Fruit fly (Drosophila melanogaster) whole organism, embryonic: Measurements from ENCODE around the gene Sidpn.
A peak's percentile ranks its signal among the peaks of the same experiment; 100 is the strongest.

Source experiments
- Asciz ChIP-seq: fragments of 200-800 bp; sonication (Bioruptor generic); optimal IDR thresholded peaks from 2 replicates; lab custom pipeline; 2017; ENCODE audit warnings: missing biosample characterization, mild to moderate bottlenecking, missing genetic modification characterization, missing genetic modification reagents
- CG10321 ChIP-seq: fragments of 200-800 bp; sonication (Bioruptor generic); IDR thresholded peaks from 2 replicates; pipeline ENCODE4 v1.3.6; 2022; ENCODE audit warnings: missing biosample characterization, missing genetic modification characterization
- CG10654 ChIP-seq: fragments of 200-800 bp; sonication (Bioruptor generic); optimal IDR thresholded peaks from 2 replicates; lab custom pipeline; 2016; ENCODE audit warnings: missing biosample characterization, missing genetic modification characterization
- CG11085 ChIP-seq: fragments of 200-800 bp; sonication (Bioruptor generic); IDR thresholded peaks from 2 replicates; pipeline ENCODE4 v1.3.6; 2022; ENCODE audit warnings: missing biosample characterization, missing genetic modification characterization
- CG11560 ChIP-seq: fragments of 200-800 bp; sonication (Bioruptor generic); IDR thresholded peaks from 3 replicates; pipeline ENCODE4 v1.3.6; 2022; ENCODE audit warnings: missing biosample characterization, missing genetic modification characterization
- CG11723 ChIP-seq: fragments of 200-800 bp; sonication (Bioruptor generic); optimal IDR thresholded peaks from 2 replicates; lab custom pipeline; 2017; ENCODE audit warnings: missing biosample characterization, mild to moderate bottlenecking, missing genetic modification characterization
- CG13123 ChIP-seq: fragments of 200-800 bp; sonication (Bioruptor generic); optimal IDR thresholded peaks from 2 replicates; lab custom pipeline; 2016; ENCODE audit warnings: missing biosample characterization, missing genetic modification characterization
- CG13894 ChIP-seq: fragments of 200-800 bp; sonication (Bioruptor generic); optimal IDR thresholded peaks from 3 replicates; lab custom pipeline; 2018; ENCODE audit warnings: missing biosample characterization, mild to moderate bottlenecking, missing genetic modification characterization, moderate library complexity
- CG17829 ChIP-seq: fragments of 200-800 bp; optimal IDR thresholded peaks from 2 replicates; lab custom pipeline; 2019; ENCODE audit warnings: missing biosample characterization, mild to moderate bottlenecking, missing genetic modification characterization, moderate library complexity
- CG2202 ChIP-seq: fragments of 200-800 bp; sonication (Bioruptor generic); optimal IDR thresholded peaks from 2 replicates; lab custom pipeline; 2018; ENCODE audit warnings: missing biosample characterization, mild to moderate bottlenecking, missing genetic modification characterization
- CG2712 ChIP-seq: fragments of 200-800 bp; optimal IDR thresholded peaks from 3 replicates; lab custom pipeline; 2019; ENCODE audit warnings: missing biosample characterization, mild to moderate bottlenecking, missing genetic modification characterization, moderate library complexity
- CG3163 ChIP-seq: fragments of 200-800 bp; sonication (Bioruptor generic); optimal IDR thresholded peaks from 3 replicates; lab custom pipeline; 2016; ENCODE audit warnings: missing biosample characterization, missing genetic modification characterization
- CG32532 ChIP-seq: fragments of 200-800 bp; sonication (Bioruptor generic); IDR thresholded peaks from 2 replicates; pipeline ENCODE4 v1.3.6; 2022; ENCODE audit warnings: missing biosample characterization, missing genetic modification characterization
- CG32767 ChIP-seq: fragments of 200-800 bp; sonication (Bioruptor generic); IDR thresholded peaks from 2 replicates; pipeline ENCODE4 v1.3.6; 2022; ENCODE audit warnings: missing biosample characterization, missing genetic modification characterization
- CG32772 ChIP-seq: fragments of 200-800 bp; sonication (Bioruptor generic); IDR thresholded peaks from 2 replicates; pipeline ENCODE4 v1.3.6; 2022; ENCODE audit warnings: missing biosample characterization, missing genetic modification characterization
- CG5953 ChIP-seq: fragments of 200-800 bp; sonication (Bioruptor generic); IDR thresholded peaks from 2 replicates; pipeline ENCODE4 v1.3.6; 2022; ENCODE audit warnings: missing biosample characterization, missing genetic modification characterization
- CG6175 ChIP-seq: fragments of 200-800 bp; sonication (Bioruptor generic); IDR thresholded peaks from 3 replicates; pipeline ENCODE4 v1.3.6; 2022; ENCODE audit warnings: missing biosample characterization, missing genetic modification characterization
- CG6254 ChIP-seq: fragments of 200-800 bp; sonication (Bioruptor generic); optimal IDR thresholded peaks from 3 replicates; lab custom pipeline; 2017; ENCODE audit warnings: mild to moderate bottlenecking, missing biosample characterization, missing genetic modification reagents, missing genetic modification characterization
- CG6689 ChIP-seq: fragments of 200-800 bp; sonication (Bioruptor generic); IDR thresholded peaks from 2 replicates; pipeline ENCODE4 v1.3.6; 2022; ENCODE audit warnings: missing biosample characterization, missing genetic modification characterization
- CG6813 ChIP-seq: fragments of 200-800 bp; sonication (Bioruptor generic); optimal IDR thresholded peaks from 2 replicates; lab custom pipeline; 2017; ENCODE audit warnings: missing biosample characterization, missing genetic modification characterization, mild to moderate bottlenecking, moderate library complexity, missing genetic modification reagents
- CG7745 ChIP-seq: fragments of 200-800 bp; sonication (Bioruptor generic); optimal IDR thresholded peaks from 2 replicates; lab custom pipeline; 2018; ENCODE audit warnings: missing biosample characterization, mild to moderate bottlenecking, missing genetic modification characterization, moderate library complexity
- CG7839 ChIP-seq: fragments of 200-800 bp; sonication (Bioruptor generic); optimal IDR thresholded peaks from 3 replicates; lab custom pipeline; 2018; ENCODE audit warnings: missing biosample characterization, mild to moderate bottlenecking, missing genetic modification characterization, moderate library complexity
- CG8388 ChIP-seq: fragments of 200-800 bp; sonication (Bioruptor generic); optimal IDR thresholded peaks from 2 replicates; lab custom pipeline; 2019; ENCODE audit warnings: missing biosample characterization, mild to moderate bottlenecking, missing genetic modification characterization, moderate library complexity
- Camta ChIP-seq: fragments of 200-800 bp; sonication (Bioruptor generic); optimal IDR thresholded peaks from 2 replicates; lab custom pipeline; 2016; ENCODE audit warnings: missing biosample characterization, missing genetic modification characterization
- Chrac-16 ChIP-seq: fragments of 200-800 bp; sonication (Bioruptor generic); optimal IDR thresholded peaks from 3 replicates; lab custom pipeline; 2016; ENCODE audit warnings: missing biosample characterization, missing genetic modification characterization
- Dip2 ChIP-seq: fragments of 200-800 bp; sonication (Bioruptor generic); IDR thresholded peaks from 2 replicates; pipeline ENCODE4 v1.3.6; 2022; ENCODE audit warnings: missing biosample characterization, missing genetic modification characterization
- Drgx ChIP-seq: fragments of 200-800 bp; sonication (Bioruptor generic); IDR thresholded peaks from 2 replicates; pipeline ENCODE4 v1.3.6; 2022; ENCODE audit warnings: missing biosample characterization, missing genetic modification characterization
- Ets65A ChIP-seq: fragments of 200-800 bp; sonication (Bioruptor generic); peaks from one replicate; lab custom pipeline; 2016; ENCODE audit warnings: missing biosample characterization, missing genetic modification characterization
- Gug ChIP-seq: fragments of 200-800 bp; sonication (Bioruptor generic); IDR thresholded peaks from 4 replicates; pipeline ENCODE4 v1.3.6; 2022; ENCODE audit warnings: missing biosample characterization, missing genetic modification characterization
- H15 ChIP-seq: fragments of 200-800 bp; sonication (Bioruptor generic); IDR thresholded peaks from 3 replicates; pipeline ENCODE4 v1.3.6; 2022; ENCODE audit warnings: missing biosample characterization, missing genetic modification characterization
- Hr39 ChIP-seq: fragments of >200 bp; optimal IDR thresholded peaks from 2 replicates; lab custom pipeline; 2017
- Hr51 ChIP-seq, 2 experiments: fragments of 200-800 bp; sonication (Bioruptor generic); optimal IDR thresholded peaks; 2 replicates in 1 of 2; 3 replicates in 1 of 2; lab custom pipeline; 2016 to 2018; ENCODE audit warnings: missing biosample characterization in 2 of 2, missing genetic modification characterization in 2 of 2, mild to moderate bottlenecking in 1 of 2, moderate library complexity in 1 of 2
- Hr78 ChIP-seq, 2 experiments: fragments of 200-800 bp in 1 of 2; fragments of >200 bp in 1 of 2; sonication (Bioruptor generic) in 1 of 2; optimal IDR thresholded peaks; 2 replicates each; lab custom pipeline; 2017 to 2019; ENCODE audit warnings: missing biosample characterization in 2 of 2, missing genetic modification characterization in 2 of 2, mild to moderate bottlenecking in 1 of 2, moderate library complexity in 1 of 2
- Med ChIP-seq: fragments of 200-800 bp; sonication (Bioruptor generic); peaks from one replicate; lab custom pipeline; 2016; ENCODE audit warnings: missing biosample characterization, missing genetic modification characterization, mild to moderate bottlenecking, inconsistent platforms, moderate library complexity
- Opbp ChIP-seq: fragments of 200-800 bp; sonication (Bioruptor generic); IDR thresholded peaks from 3 replicates; pipeline ENCODE4 v1.3.6; 2022; ENCODE audit warnings: missing biosample characterization, missing genetic modification characterization; ENCODE audit not compliant: partially characterized antibody
- Scr ChIP-seq: fragments of 200-800 bp; sonication (Bioruptor generic); IDR thresholded peaks from 2 replicates; pipeline ENCODE4 v1.3.6; 2022; ENCODE audit warnings: missing biosample characterization, missing genetic modification characterization; ENCODE audit not compliant: partially characterized antibody
- cas ChIP-seq: fragments of 200-800 bp; sonication (Bioruptor generic); IDR thresholded peaks from 2 replicates; pipeline ENCODE4 v1.3.6; 2022; ENCODE audit warnings: missing biosample characterization, missing genetic modification characterization
- crol ChIP-seq: fragments of 200-800 bp; sonication (Bioruptor generic); IDR thresholded peaks from 2 replicates; pipeline ENCODE4 v1.3.6; 2022; ENCODE audit warnings: missing biosample characterization, missing genetic modification characterization
- dpn ChIP-seq, 2 experiments: fragments of 200-800 bp; sonication (Bioruptor generic); optimal IDR thresholded peaks; 3 replicates each; lab custom pipeline; 2016; ENCODE audit warnings: missing biosample characterization in 2 of 2, missing genetic modification characterization in 2 of 2
- exex ChIP-seq: fragments of 200-800 bp; sonication (Bioruptor generic); optimal IDR thresholded peaks from 4 replicates; lab custom pipeline; 2018; ENCODE audit warnings: missing biosample characterization, mild to moderate bottlenecking, missing genetic modification characterization, moderate library complexity
- hbn ChIP-seq: fragments of 200-800 bp; sonication (Bioruptor generic); IDR thresholded peaks from 2 replicates; pipeline ENCODE4 v1.3.6; 2022; ENCODE audit warnings: missing biosample characterization, missing genetic modification characterization; ENCODE audit not compliant: partially characterized antibody
- jing ChIP-seq: fragments of 200-800 bp; sonication (Bioruptor generic); optimal IDR thresholded peaks from 2 replicates; lab custom pipeline; 2018; ENCODE audit warnings: missing biosample characterization, mild to moderate bottlenecking, missing genetic modification characterization
- kay ChIP-seq: fragments of 200-800 bp; sonication (Bioruptor generic); optimal IDR thresholded peaks from 2 replicates; lab custom pipeline; 2016; ENCODE audit warnings: missing biosample characterization, missing genetic modification characterization
- mirr ChIP-seq: fragments of 200-800 bp; sonication (Bioruptor generic); optimal IDR thresholded peaks from 3 replicates; lab custom pipeline; 2018; ENCODE audit warnings: missing biosample characterization, mild to moderate bottlenecking, missing genetic modification characterization
- pita ChIP-seq: fragments of 200-800 bp; sonication (Bioruptor generic); optimal IDR thresholded peaks from 2 replicates; lab custom pipeline; 2017; ENCODE audit warnings: missing biosample characterization, mild to moderate bottlenecking, missing genetic modification characterization
- scrt ChIP-seq: fragments of 200-800 bp; sonication (Bioruptor generic); optimal IDR thresholded peaks from 2 replicates; lab custom pipeline; 2018; ENCODE audit warnings: missing biosample characterization, mild to moderate bottlenecking, missing genetic modification characterization, moderate library complexity
- seq ChIP-seq: fragments of 200-800 bp; sonication (Bioruptor generic); IDR thresholded peaks from 2 replicates; pipeline ENCODE4 v1.3.6; 2022; ENCODE audit warnings: missing biosample characterization, missing genetic modification characterization
- sob ChIP-seq: fragments of 200-800 bp; sonication (Bioruptor generic); IDR thresholded peaks from 2 replicates; pipeline ENCODE4 v1.3.6; 2022; ENCODE audit warnings: missing biosample characterization, missing genetic modification characterization
- usp ChIP-seq: fragments of >200 bp; optimal IDR thresholded peaks from 2 replicates; lab custom pipeline; 2017; ENCODE audit warnings: missing biosample characterization, missing genetic modification characterization

Sidpn gene

dm6 chr2L:19011895-19012645, 15.4 kb upstream of the Sidpn start (continued):
- TF ChIP-seq Hr39 (lab: Kevin White, UChicago) (no peak), CG8388 (GFP tag; lab: Kevin White, UChicago) (peak; percentile 59), hbn (GFP tag; lab: Robert Waterston, UW) (no peak), CG3163 (GFP tag; lab: Kevin White, UChicago) (peak; percentile 44), CG11723 (GFP tag; lab: Kevin White, UChicago) (peak; percentile 50), Camta (GFP tag; lab: Kevin White, UChicago) (peak; percentile 67), CG2712 (tag; lab: Kevin White, UChicago) (peak; percentile 82), Hr78 (GFP tag; optimal IDR thresholded peaks at IDR 0.05; lab: Kevin White, UChicago) (no peak), CG7839 (tag; lab: Kevin White, UChicago) (peak; percentile 89), kay (peak; percentile 58), CG32767 (GFP tag; lab: Robert Waterston, UW) (peak; percentile 64; the same call in 1 of the 2 replicates), CG11560 (tag; lab: Robert Waterston, UW) (peak; percentile 59; the same call in 2 of the 3 replicates), CG2202 (peak; percentile 5), Hr51 (GFP tag; optimal IDR thresholded peaks at IDR 0.05; lab: Kevin White, UChicago) (peak; percentile 81 to 85), exex (tag; lab: Kevin White, UChicago) (peak; percentile 53), CG6175 (GFP tag; lab: Robert Waterston, UW) (peak; percentile 78), dpn (GFP tag; optimal IDR thresholded peaks at IDR 0.05; lab: Kevin White, UChicago) (peak; percentile 81), pita (GFP tag; lab: Kevin White, UChicago) (no peak), Ets65A (peak; percentile 94), Opbp (GFP tag; lab: Robert Waterston, UW) (no peak), CG6254 (no peak), Drgx (GFP tag; lab: Robert Waterston, UW) (peak; percentile 68), mirr (GFP tag; lab: Kevin White, UChicago) (peak; percentile 88), CG6813 (GFP tag; lab: Kevin White, UChicago) (peak; percentile 70), seq (peak; percentile 82), jing (GFP tag; lab: Kevin White, UChicago) (peak; percentile 64), CG32532 (peak; percentile 85), Chrac-16 (peak; percentile 63), scrt (GFP tag; lab: Kevin White, UChicago) (peak; percentile 81), CG32772 (GFP tag; lab: Robert Waterston, UW) (peak; percentile 87), usp (GFP tag; lab: Kevin White, UChicago) (no peak), CG13123 (GFP tag; lab: Kevin White, UChicago) (peak; percentile 29), crol (GFP tag; lab: Robert Waterston, UW) (peak; percentile 26; the same call in 1 of the 2 replicates), CG7745 (tag; lab: Kevin White, UChicago) (no peak), cas (GFP tag; lab: Robert Waterston, UW) (peak; percentile 83), CG17829 (tag; lab: Kevin White, UChicago) (peak; percentile 67), H15 (GFP tag; lab: Robert Waterston, UW) (peak; percentile 85), CG6689 (GFP tag; lab: Robert Waterston, UW) (peak; percentile 85), CG13894 (tag; lab: Kevin White, UChicago) (peak; percentile 87), Dip2 (GFP tag; lab: Robert Waterston, UW) (no peak), CG5953 (GFP tag; lab: Robert Waterston, UW) (peak; percentile 82), sob (GFP tag; lab: Robert Waterston, UW) (peak; percentile 91), Asciz (GFP tag; lab: Kevin White, UChicago) (peak; percentile 59), Scr (GFP tag; lab: Robert Waterston, UW) (no peak), CG10654 (GFP tag; lab: Kevin White, UChicago) (peak; percentile 64), CG11085 (peak; percentile 75), Gug (GFP tag; lab: Robert Waterston, UW) (peak; percentile 84), Med (GFP tag; lab: Kevin White, UChicago) (peak; percentile 98), CG10321 (peak; percentile 21; the same call in 1 of the 2 replicates)
